Fruit fly (Drosophila melanogaster) whole organism, embryonic: Measurements from ENCODE around the gene yellow-f2.

Experiments used
- Ada2b ChIP-seq: fragments of 200-800 bp; sonication (Bioruptor generic); IDR thresholded peaks from 2 replicates; pipeline ENCODE4 v1.3.6; 2022; ENCODE audit warnings: missing biosample characterization, missing genetic modification characterization
- Antp ChIP-seq: fragments of 200-800 bp; sonication (Bioruptor generic); optimal IDR thresholded peaks from 3 replicates; lab custom pipeline; 2016; ENCODE audit warnings: missing biosample characterization, missing genetic modification characterization
- B-H1 ChIP-seq: fragments of 200-800 bp; sonication (Bioruptor generic); IDR thresholded peaks from 3 replicates; pipeline ENCODE4 v1.3.6; 2022; ENCODE audit warnings: missing biosample characterization, missing genetic modification characterization
- CG12104 ChIP-seq: fragments of 200-800 bp; sonication (Bioruptor generic); optimal IDR thresholded peaks from 3 replicates; lab custom pipeline; 2016; ENCODE audit warnings: missing biosample characterization, missing genetic modification characterization
- CG12659 ChIP-seq: fragments of 200-800 bp; sonication (Bioruptor generic); optimal IDR thresholded peaks from 3 replicates; lab custom pipeline; 2017; ENCODE audit warnings: mild to moderate bottlenecking, missing biosample characterization, missing genetic modification reagents, missing genetic modification characterization
- CG16779 ChIP-seq: fragments of 200-800 bp; sonication (Bioruptor generic); IDR thresholded peaks from 2 replicates; pipeline ENCODE4 v1.3.6; 2022; ENCODE audit warnings: missing biosample characterization, missing genetic modification characterization
- CG17328 ChIP-seq: fragments of 200-800 bp; sonication (Bioruptor generic); IDR thresholded peaks from 2 replicates; pipeline ENCODE4 v1.3.6; 2022; ENCODE audit warnings: missing biosample characterization, missing genetic modification characterization
- CG18619 ChIP-seq: fragments of 200-800 bp; sonication (Bioruptor generic); optimal IDR thresholded peaks from 3 replicates; lab custom pipeline; 2017; ENCODE audit warnings: missing biosample characterization, mild to moderate bottlenecking, missing genetic modification characterization
- CG2120 ChIP-seq: fragments of 200-800 bp; sonication (Bioruptor generic); optimal IDR thresholded peaks from 3 replicates; lab custom pipeline; 2016; ENCODE audit warnings: missing biosample characterization, missing genetic modification characterization
- CG31441 ChIP-seq: fragments of 200-800 bp; sonication (Bioruptor generic); IDR thresholded peaks from 2 replicates; pipeline ENCODE4 v1.3.6; 2022; ENCODE audit warnings: missing biosample characterization, missing genetic modification characterization
- CG32772 ChIP-seq: fragments of 200-800 bp; sonication (Bioruptor generic); IDR thresholded peaks from 2 replicates; pipeline ENCODE4 v1.3.6; 2022; ENCODE audit warnings: missing biosample characterization, missing genetic modification characterization
- CG34422 ChIP-seq: fragments of 200-800 bp; sonication (Bioruptor generic); IDR thresholded peaks from 3 replicates; pipeline ENCODE4 v1.3.6; 2022; ENCODE audit warnings: missing biosample characterization, missing genetic modification characterization
- CG5953 ChIP-seq: fragments of 200-800 bp; sonication (Bioruptor generic); IDR thresholded peaks from 2 replicates; pipeline ENCODE4 v1.3.6; 2022; ENCODE audit warnings: missing biosample characterization, missing genetic modification characterization
- CG6272 ChIP-seq: fragments of 200-800 bp; sonication (Bioruptor generic); IDR thresholded peaks from 2 replicates; pipeline ENCODE4 v1.3.6; 2022; ENCODE audit warnings: missing biosample characterization, missing genetic modification characterization
- CG7786 ChIP-seq: fragments of 200-800 bp; sonication (Bioruptor generic); optimal IDR thresholded peaks from 2 replicates; lab custom pipeline; 2016; ENCODE audit warnings: missing biosample characterization, missing genetic modification characterization
- CG9609 ChIP-seq: fragments of 200-800 bp; sonication (Bioruptor generic); optimal IDR thresholded peaks from 3 replicates; lab custom pipeline; 2016; ENCODE audit warnings: missing biosample characterization, missing genetic modification characterization
- CoRest ChIP-seq: fragments of 200-800 bp; sonication (Bioruptor generic); optimal IDR thresholded peaks from 3 replicates; lab custom pipeline; 2018; ENCODE audit warnings: missing biosample characterization, mild to moderate bottlenecking, missing genetic modification characterization, moderate library complexity
- Dref ChIP-seq: fragments of 200-800 bp; sonication (Bioruptor generic); IDR thresholded peaks from 2 replicates; pipeline ENCODE4 v1.3.6; 2022; ENCODE audit warnings: missing biosample characterization, missing genetic modification characterization
- Ets65A ChIP-seq: fragments of 200-800 bp; sonication (Bioruptor generic); peaks from one replicate; lab custom pipeline; 2016; ENCODE audit warnings: missing biosample characterization, missing genetic modification characterization
- Hmr ChIP-seq: fragments of 200-800 bp; sonication (Bioruptor generic); optimal IDR thresholded peaks from 3 replicates; lab custom pipeline; 2017; ENCODE audit warnings: mild to moderate bottlenecking, missing biosample characterization, missing genetic modification reagents, missing genetic modification characterization
- Mes4 ChIP-seq: fragments of 200-800 bp; sonication (Bioruptor generic); optimal IDR thresholded peaks from 2 replicates; lab custom pipeline; 2016; ENCODE audit warnings: missing biosample characterization, missing genetic modification characterization
- Myb ChIP-seq: fragments of 200-800 bp; sonication (Bioruptor generic); optimal IDR thresholded peaks from 2 replicates; lab custom pipeline; 2016; ENCODE audit warnings: missing biosample characterization, missing genetic modification characterization
- NC2α ChIP-seq: fragments of 200-800 bp; sonication (Bioruptor generic); optimal IDR thresholded peaks from 2 replicates; lab custom pipeline; 2016; ENCODE audit warnings: missing biosample characterization, missing genetic modification characterization
- Pdp1 ChIP-seq, 2 experiments: fragments of 200-800 bp; sonication (Bioruptor generic); optimal IDR thresholded peaks; 3 replicates each; lab custom pipeline; 2016; ENCODE audit warnings: missing biosample characterization in 2 of 2, missing genetic modification characterization in 2 of 2, mild to moderate bottlenecking in 1 of 2, moderate library complexity in 1 of 2
- Ravus ChIP-seq: fragments of 200-800 bp; sonication (Bioruptor generic); IDR thresholded peaks from 2 replicates; pipeline ENCODE4 v1.3.6; 2022; ENCODE audit warnings: missing biosample characterization, missing genetic modification characterization
- Taf1 ChIP-seq: fragments of 200-800 bp; sonication (Bioruptor generic); IDR thresholded peaks from 2 replicates; pipeline ENCODE4 v1.3.6; 2022; ENCODE audit warnings: missing biosample characterization, missing genetic modification characterization
- az2 ChIP-seq: fragments of 200-800 bp; sonication (Bioruptor generic); optimal IDR thresholded peaks from 3 replicates; lab custom pipeline; 2016; ENCODE audit warnings: missing biosample characterization, missing genetic modification characterization
- chif ChIP-seq, 2 experiments: fragments of 200-800 bp; sonication (Bioruptor generic); optimal IDR thresholded peaks; 3 replicates each; lab custom pipeline; 2016; ENCODE audit warnings: missing biosample characterization in 2 of 2, missing genetic modification characterization in 2 of 2
- cwo ChIP-seq: fragments of 200-800 bp; sonication (Bioruptor generic); optimal IDR thresholded peaks from 3 replicates; lab custom pipeline; 2017; ENCODE audit warnings: missing biosample characterization, missing genetic modification characterization, mild to moderate bottlenecking, moderate library complexity, missing genetic modification reagents
- dan ChIP-seq: fragments of 200-800 bp; sonication (Bioruptor generic); IDR thresholded peaks from 2 replicates; pipeline ENCODE4 v1.3.6; 2022; ENCODE audit warnings: missing biosample characterization, missing genetic modification characterization
- dpn ChIP-seq, 2 experiments: fragments of 200-800 bp; sonication (Bioruptor generic); optimal IDR thresholded peaks; 3 replicates each; lab custom pipeline; 2016; ENCODE audit warnings: missing biosample characterization in 2 of 2, missing genetic modification characterization in 2 of 2
- eve ChIP-seq, 2 experiments: fragments of >200 bp; optimal IDR thresholded peaks; 2 replicates each; lab custom pipeline; 2017; ENCODE audit warnings: missing biosample characterization in 2 of 2, missing genetic modification characterization in 2 of 2
- gce ChIP-seq: fragments of 200-800 bp; sonication (Bioruptor generic); IDR thresholded peaks from 3 replicates; pipeline ENCODE4 v1.3.6; 2022; ENCODE audit warnings: missing biosample characterization, missing genetic modification characterization
- gem ChIP-seq: fragments of 200-800 bp; sonication (Bioruptor generic); optimal IDR thresholded peaks from 2 replicates; lab custom pipeline; 2019; ENCODE audit warnings: missing biosample characterization, mild to moderate bottlenecking, missing genetic modification characterization, moderate library complexity
- jumu ChIP-seq: fragments of 200-800 bp; sonication (Bioruptor generic); optimal IDR thresholded peaks from 3 replicates; lab custom pipeline; 2016; ENCODE audit warnings: missing biosample characterization, missing genetic modification characterization
- ken ChIP-seq: fragments of 200-800 bp; sonication (Bioruptor generic); IDR thresholded peaks from 3 replicates; pipeline ENCODE4 v1.3.6; 2022; ENCODE audit warnings: missing biosample characterization, missing genetic modification characterization
- knrl ChIP-seq: fragments of 200-800 bp; sonication (Bioruptor generic); IDR thresholded peaks from 3 replicates; pipeline ENCODE4 v1.3.6; 2022; ENCODE audit warnings: missing biosample characterization, missing genetic modification characterization; ENCODE audit not compliant: partially characterized antibody
- lilli ChIP-seq: fragments of 200-800 bp; sonication (Bioruptor generic); optimal IDR thresholded peaks from 3 replicates; lab custom pipeline; 2016; ENCODE audit warnings: missing biosample characterization, missing genetic modification characterization
- lov ChIP-seq, 2 experiments: fragments of 200-800 bp in 1 of 2; fragments of >200 bp in 1 of 2; sonication (Bioruptor generic) in 1 of 2; IDR thresholded peaks in 1 of 2; optimal IDR thresholded peaks in 1 of 2; 2 replicates in 1 of 2; 3 replicates in 1 of 2; pipeline versions ENCODE4 v1.3.6 to Lab custom; 2017 to 2022; ENCODE audit warnings: missing biosample characterization in 1 of 2, missing genetic modification characterization in 1 of 2
- mam ChIP-seq: fragments of 200-800 bp; sonication (Bioruptor generic); optimal IDR thresholded peaks from 3 replicates; lab custom pipeline; 2016; ENCODE audit warnings: missing biosample characterization, missing genetic modification characterization
- nau ChIP-seq: fragments of 200-800 bp; sonication (Bioruptor generic); optimal IDR thresholded peaks from 3 replicates; lab custom pipeline; 2017; ENCODE audit warnings: missing biosample characterization, mild to moderate bottlenecking, missing genetic modification characterization, missing genetic modification reagents
- pfk ChIP-seq: fragments of 200-800 bp; sonication (Bioruptor generic); optimal IDR thresholded peaks from 2 replicates; lab custom pipeline; 2018; ENCODE audit warnings: missing biosample characterization, mild to moderate bottlenecking, missing genetic modification characterization, moderate library complexity
- pnt ChIP-seq: fragments of 200-800 bp; sonication (Bioruptor generic); optimal IDR thresholded peaks from 3 replicates; lab custom pipeline; 2016; ENCODE audit warnings: missing biosample characterization, missing genetic modification characterization
- psq ChIP-seq: fragments of 200-800 bp; sonication (Bioruptor generic); optimal IDR thresholded peaks from 2 replicates; lab custom pipeline; 2017; ENCODE audit warnings: missing biosample characterization, missing genetic modification characterization
- pum ChIP-seq: fragments of 200-800 bp; sonication (Bioruptor generic); optimal IDR thresholded peaks from 2 replicates; lab custom pipeline; 2016; ENCODE audit warnings: missing biosample characterization, missing genetic modification characterization
- sc ChIP-seq, 3 experiments: fragments of >200 bp in 2 of 3; fragments of 200-800 bp in 1 of 3; sonication (Bioruptor generic) in 1 of 3; optimal IDR thresholded peaks; 2 replicates in 2 of 3; 3 replicates in 1 of 3; lab custom pipeline; 2017; ENCODE audit warnings: mild to moderate bottlenecking in 1 of 3, missing biosample characterization in 1 of 3, missing genetic modification characterization in 1 of 3, missing genetic modification reagents in 1 of 3
- sna ChIP-seq: fragments of 200-800 bp; sonication (Bioruptor generic); IDR thresholded peaks from 2 replicates; pipeline ENCODE4 v1.3.6; 2022; ENCODE audit warnings: missing biosample characterization, missing genetic modification characterization; ENCODE audit not compliant: partially characterized antibody
- tin ChIP-seq: fragments of 200-800 bp; sonication (Bioruptor generic); optimal IDR thresholded peaks from 3 replicates; lab custom pipeline; 2016; ENCODE audit warnings: missing biosample characterization, missing genetic modification characterization

The yellow-f2 gene

dm6 chr3R:12960929-12961855 lies 33.8 kb downstream of the yellow-f2 start, which contains the start of gene Spc25 (continued):
- TF ChIP-seq cwo (GFP tag; lab: Kevin White, UChicago) (no peak), Dref (GFP tag; lab: Robert Waterston, UW) (peak; percentile 96), B-H1 (GFP tag; lab: Robert Waterston, UW) (no peak), CG9609 (GFP tag; lab: Kevin White, UChicago) (peak; percentile 52), lov (optimal IDR thresholded peaks at IDR 0.05; lab: Kevin White, UChicago) (no peak), lov (GFP tag; IDR thresholded peaks at IDR 0.05; lab: Robert Waterston, UW) (0 out of 3 replicates have a peak, but pooled peaks have one; percentile 32), CG2120 (GFP tag; lab: Kevin White, UChicago) (peak; percentile 75), CG31441 (GFP tag; lab: Robert Waterston, UW) (no peak), CG5953 (no peak), pfk (no peak), pnt (GFP tag; lab: Kevin White, UChicago) (peak; percentile 65), Antp (peak; percentile 78), CG16779 (GFP tag; lab: Robert Waterston, UW) (no peak), CG32772 (peak; percentile 73), pum (GFP tag; lab: Kevin White, UChicago) (peak; percentile 66), nau (no peak), NC2α (peak; percentile 19), Ets65A (peak; percentile 95), sna (peak; percentile 92), Taf1 (GFP tag; lab: Robert Waterston, UW) (no peak), CoRest (tag; lab: Kevin White, UChicago) (no peak), Hmr (GFP tag; lab: Kevin White, UChicago) (no peak), CG7786 (GFP tag; lab: Kevin White, UChicago) (peak; percentile 37), Mes4 (GFP tag; lab: Kevin White, UChicago) (peak; percentile 55), eve (GFP tag; optimal IDR thresholded peaks at IDR 0.05; lab: Kevin White, UChicago) (no peak), Ada2b (GFP tag; lab: Robert Waterston, UW) (no peak), ken (GFP tag; lab: Robert Waterston, UW) (peak; percentile 75; the same call in 2 of the 3 replicates), psq (GFP tag; lab: Kevin White, UChicago) (peak; percentile 4), chif (GFP tag; optimal IDR thresholded peaks at IDR 0.05; lab: Kevin White, UChicago) (peak in 1 of 2 experiments; percentile 56), dpn (GFP tag; optimal IDR thresholded peaks at IDR 0.05; lab: Kevin White, UChicago) (peak; percentile 67 to 68), lilli (GFP tag; lab: Kevin White, UChicago) (peak; percentile 83), mam (peak; percentile 79), Pdp1 (GFP tag; optimal IDR thresholded peaks at IDR 0.05; lab: Kevin White, UChicago) (peak in 1 of 2 experiments; percentile 71), Ravus (GFP tag; lab: Robert Waterston, UW) (no peak), knrl (GFP tag; lab: Robert Waterston, UW) (peak; percentile 95), CG6272 (GFP tag; lab: Robert Waterston, UW) (peak; percentile 76), jumu (GFP tag; lab: Kevin White, UChicago) (peak; percentile 73), CG18619 (GFP tag; lab: Kevin White, UChicago) (no peak), az2 (GFP tag; lab: Kevin White, UChicago) (peak; percentile 52), CG12659 (GFP tag; lab: Kevin White, UChicago) (peak; percentile 45), tin (GFP tag; lab: Kevin White, UChicago) (peak; percentile 64), dan (GFP tag; lab: Robert Waterston, UW) (no peak), CG17328 (GFP tag; lab: Robert Waterston, UW) (0 out of 2 replicates have a peak, but pooled peaks have one; percentile 28), gem (peak; percentile 49), gce (GFP tag; lab: Robert Waterston, UW) (no peak), Myb (GFP tag; lab: Kevin White, UChicago) (peak; percentile 63), sc (optimal IDR thresholded peaks at IDR 0.05; lab: Kevin White, UChicago) (no peak), sc (GFP tag; optimal IDR thresholded peaks at IDR 0.05; lab: Kevin White, UChicago) (no peak), CG12104 (GFP tag; lab: Kevin White, UChicago) (no peak), CG34422 (peak; percentile 80)
